Worm (Caenorhabditis elegans) whole organism, L4 larva: ENCODE data around the gene F15E6.4.

Source experiments
- D1046.2 ChIP-seq: fragments of 200-800 bp; sonication (Bioruptor generic); IDR thresholded peaks from 2 replicates; pipeline ENCODE4 v1.3.6; 2022; ENCODE audit warnings: missing genetic modification characterization, missing compliant biosample characterization
- F26F4.8 ChIP-seq: fragments of 200-800 bp; sonication (Bioruptor generic); conservative IDR thresholded peaks from 2 replicates; pipeline ENCODE4 v1.3.6; 2022; ENCODE audit warnings: missing genetic modification characterization, missing compliant biosample characterization
- F49E8.2 ChIP-seq: sonication (generic microtip); optimal IDR thresholded peaks from 2 replicates; lab custom pipeline; 2016; ENCODE audit warnings: missing compliant biosample characterization, mild to moderate bottlenecking, missing genetic modification characterization, borderline replicate concordance
- Y5F2A.4 ChIP-seq: fragments of 200-800 bp; sonication (Bioruptor generic); optimal IDR thresholded peaks from 2 replicates; lab custom pipeline; 2018; ENCODE audit warnings: mild to moderate bottlenecking, missing genetic modification characterization, missing compliant biosample characterization
- arid-1 ChIP-seq: fragments of 200-800 bp; sonication (Bioruptor generic); conservative IDR thresholded peaks from 2 replicates; pipeline ENCODE4 v1.3.6; 2022; ENCODE audit warnings: missing genetic modification reagents, missing genetic modification characterization, missing compliant biosample characterization
- ceh-44 ChIP-seq: fragments of 200-800 bp; sonication (Bioruptor generic); IDR thresholded peaks from 2 replicates; pipeline ENCODE4 v1.3.6; 2022; ENCODE audit warnings: missing genetic modification reagents, missing genetic modification characterization, missing compliant biosample characterization
- daf-12 ChIP-seq: fragments of 150-350 bp; optimal IDR thresholded peaks from 2 replicates; lab custom pipeline; 2014; ENCODE audit warnings: missing biosample characterization, missing genetic modification reagents, missing genetic modification characterization
- daf-16 ChIP-seq, 3 experiments: sonication (generic microtip); optimal IDR thresholded peaks; 2 replicates each; lab custom pipeline; 2016 to 2017; ENCODE audit warnings: missing genetic modification characterization in 3 of 3, missing genetic modification reagents in 3 of 3, mild to moderate bottlenecking in 2 of 3, missing compliant biosample characterization in 2 of 3, missing biosample characterization in 1 of 3, moderate library complexity in 1 of 3
- daf-19 ChIP-seq: fragments of 200-800 bp; sonication (Bioruptor generic); conservative IDR thresholded peaks from 2 replicates; pipeline ENCODE4 v1.3.6; 2022; ENCODE audit warnings: missing genetic modification characterization, missing compliant biosample characterization
- daf-8 ChIP-seq: fragments of 200-800 bp; sonication (Bioruptor generic); IDR thresholded peaks from 2 replicates; pipeline ENCODE4 v1.3.6; 2022; ENCODE audit warnings: missing genetic modification characterization, missing compliant biosample characterization
- dmd-6 ChIP-seq: fragments of 200-800 bp; sonication (Bioruptor generic); IDR thresholded peaks from 2 replicates; pipeline ENCODE4 v1.3.6; 2022; ENCODE audit warnings: missing genetic modification reagents, missing genetic modification characterization, missing compliant biosample characterization
- dmd-9 ChIP-seq: fragments of 200-800 bp; sonication (Bioruptor generic); IDR thresholded peaks from 2 replicates; pipeline ENCODE4 v1.3.6; 2022; ENCODE audit warnings: missing genetic modification reagents, missing genetic modification characterization, missing compliant biosample characterization
- dpl-1 ChIP-seq: fragments of 150-350 bp; optimal IDR thresholded peaks from 2 replicates; lab custom pipeline; 2014; ENCODE audit warnings: missing biosample characterization, missing genetic modification reagents, missing genetic modification characterization
- dve-1 ChIP-seq: sonication (generic microtip); optimal IDR thresholded peaks from 2 replicates; lab custom pipeline; 2017; ENCODE audit warnings: antibody characterized with exemption, mild to moderate bottlenecking, missing genetic modification characterization, missing compliant biosample characterization; ENCODE audit not compliant: insufficient read depth
- hlh-11 ChIP-seq: fragments of 200-800 bp; sonication (Bioruptor generic); optimal IDR thresholded peaks from 2 replicates; lab custom pipeline; 2018; ENCODE audit warnings: mild to moderate bottlenecking, missing genetic modification characterization, missing compliant biosample characterization
- hlh-30 ChIP-seq: sonication (generic microtip); optimal IDR thresholded peaks from 2 replicates; lab custom pipeline; 2017; ENCODE audit warnings: antibody characterized with exemption, mild to moderate bottlenecking, missing genetic modification characterization, missing compliant biosample characterization; ENCODE audit not compliant: insufficient read depth
- hmg-1.1 ChIP-seq: fragments of 200-800 bp; sonication (Bioruptor generic); IDR thresholded peaks from 2 replicates; pipeline ENCODE4 v1.3.6; 2022; ENCODE audit warnings: missing genetic modification reagents, missing genetic modification characterization, missing compliant biosample characterization
- jun-1 ChIP-seq: fragments of 150-350 bp; optimal IDR thresholded peaks from 2 replicates; lab custom pipeline; 2014; ENCODE audit warnings: missing biosample characterization, missing genetic modification reagents, missing genetic modification characterization
- lin-15B ChIP-seq: fragments of 150-350 bp; sonication (generic microtip); optimal IDR thresholded peaks from 3 replicates; lab custom pipeline; 2014; ENCODE audit warnings: missing biosample characterization, missing genetic modification characterization
- lin-29 ChIP-seq: fragments of 200-800 bp; sonication (Bioruptor generic); IDR thresholded peaks from 2 replicates; pipeline ENCODE4 v1.3.6; 2022; ENCODE audit warnings: missing genetic modification reagents, missing genetic modification characterization, missing compliant biosample characterization
- lir-3 ChIP-seq: sonication (generic microtip); optimal IDR thresholded peaks from 2 replicates; lab custom pipeline; 2016; ENCODE audit warnings: mild to moderate bottlenecking, missing genetic modification characterization, missing compliant biosample characterization
- lsy-2 ChIP-seq, 2 experiments: fragments of 150-350 bp in 1 of 2; sonication (generic microtip) in 1 of 2; optimal IDR thresholded peaks; 2 replicates each; lab custom pipeline; 2014 to 2017; ENCODE audit warnings: missing biosample characterization in 2 of 2, missing genetic modification characterization in 2 of 2
- madf-9 ChIP-seq: fragments of 200-800 bp; sonication (Bioruptor generic); conservative IDR thresholded peaks from 2 replicates; pipeline ENCODE4 v1.3.6; 2022; ENCODE audit warnings: missing genetic modification reagents, missing genetic modification characterization, missing compliant biosample characterization
- mes-2 ChIP-seq: sonication (generic microtip); optimal IDR thresholded peaks from 2 replicates; lab custom pipeline; 2016; ENCODE audit warnings: missing genotype, mild to moderate bottlenecking, missing genetic modification characterization, missing compliant biosample characterization; ENCODE audit not compliant: poor library complexity, severe bottlenecking
- nhr-111 ChIP-seq: fragments of 200-800 bp; sonication (Bioruptor generic); optimal IDR thresholded peaks from 2 replicates; lab custom pipeline; 2018; ENCODE audit warnings: mild to moderate bottlenecking, missing genetic modification characterization, missing compliant biosample characterization
- nhr-25 ChIP-seq: sonication (generic microtip); optimal IDR thresholded peaks from 2 replicates; lab custom pipeline; 2017; ENCODE audit warnings: missing genetic modification characterization, mild to moderate bottlenecking, missing compliant biosample characterization, antibody characterized with exemption, moderate library complexity, borderline replicate concordance; ENCODE audit not compliant: insufficient read depth
- nhr-28 ChIP-seq: fragments of 150-350 bp; optimal IDR thresholded peaks from 2 replicates; lab custom pipeline; 2014; ENCODE audit warnings: missing biosample characterization, missing genetic modification characterization
- nhr-42 ChIP-seq: fragments of 200-800 bp; sonication (Bioruptor generic); IDR thresholded peaks from 2 replicates; pipeline ENCODE4 v1.3.6; 2022; ENCODE audit warnings: missing genetic modification characterization, missing compliant biosample characterization
- nhr-76 ChIP-seq: fragments of 150-350 bp; optimal IDR thresholded peaks from 2 replicates; lab custom pipeline; 2014; ENCODE audit warnings: missing biosample characterization, missing genetic modification characterization
- nhr-77 ChIP-seq: fragments of 150-350 bp; optimal IDR thresholded peaks from 2 replicates; lab custom pipeline; 2014; ENCODE audit warnings: missing biosample characterization, missing genetic modification characterization
- pqm-1 ChIP-seq: sonication (generic microtip); optimal IDR thresholded peaks from 2 replicates; lab custom pipeline; 2017; ENCODE audit warnings: missing biosample characterization, missing genetic modification characterization
- skn-1 ChIP-seq: fragments of 150-350 bp; optimal IDR thresholded peaks from 2 replicates; lab custom pipeline; 2014; ENCODE audit warnings: missing biosample characterization, missing genetic modification characterization
- tra-1 ChIP-seq: fragments of 200-800 bp; sonication (Bioruptor generic); IDR thresholded peaks from 2 replicates; pipeline ENCODE4 v1.3.6; 2022; ENCODE audit warnings: missing genetic modification reagents, missing genetic modification characterization, missing compliant biosample characterization
- zag-1 ChIP-seq: fragments of 150-350 bp; optimal IDR thresholded peaks from 2 replicates; lab custom pipeline; 2014; ENCODE audit warnings: missing biosample characterization, missing genetic modification characterization
- zip-2 ChIP-seq: fragments of 150-350 bp; optimal IDR thresholded peaks from 2 replicates; lab custom pipeline; 2014; ENCODE audit warnings: missing biosample characterization, missing genetic modification characterization
- ztf-11 ChIP-seq: fragments of 150-350 bp; optimal IDR thresholded peaks from 2 replicates; lab custom pipeline; 2014; ENCODE audit warnings: missing biosample characterization, missing genetic modification characterization

Gene F15E6.4

DNA sequence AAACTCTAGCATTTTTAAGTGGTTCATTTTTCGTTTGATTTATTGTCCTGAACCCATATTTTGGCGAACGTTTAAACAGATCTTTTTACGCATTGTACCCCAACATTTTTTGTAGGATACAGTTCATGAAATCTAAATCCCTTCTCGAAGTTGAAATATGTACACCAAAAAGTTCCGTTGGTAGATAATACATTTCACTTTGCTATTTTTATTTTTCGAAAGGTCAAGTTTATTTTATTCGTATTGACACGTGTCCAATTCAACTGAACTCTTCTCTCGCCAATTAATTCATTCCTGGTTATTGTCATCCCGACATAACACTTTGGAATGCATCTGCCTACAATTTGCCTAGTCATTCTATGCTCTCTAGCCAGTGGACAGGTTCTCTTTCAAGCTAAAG, 20.3 kb upstream of the F15E6.4 start, which contains the start of gene F36A4.2:
Gene F36A4.2, plus strand, starts transcription at position 301 of the 400 bp plus-strand sequence.
- TF ChIP-seq skn-1 (tag; lab: Kevin White, UChicago) (no peak), arid-1 (no peak), nhr-76 (tag; lab: Kevin White, UChicago) (no peak), ztf-11 (tag; lab: Kevin White, UChicago) (no peak), F49E8.2 (no peak), hmg-1.1 (GFP tag; lab: Robert Waterston, UW) (no peak), lin-15B (tag; lab: Kevin White, UChicago) (no peak), dmd-6 (no peak), D1046.2 (no peak), dve-1 (tag; lab: Kevin White, UChicago) (no peak)

ce11 chrIV:4272167-4272566, 19.1 kb upstream of the F15E6.4 start, which contains the start of gene F36A4.1:
Gene F36A4.1, plus strand, starts transcription at chrIV:4272467.
- no peak for TF ChIP-seq madf-9 (GFP tag; lab: Robert Waterston, UW)
- no peak for TF ChIP-seq dmd-6
- no peak for TF ChIP-seq zag-1
- no peak for TF ChIP-seq F26F4.8 (GFP tag; lab: Robert Waterston, UW)
- no peak for TF ChIP-seq lin-15B (tag; lab: Kevin White, UChicago)
- no peak for TF ChIP-seq Y5F2A.4 (GFP tag; lab: Kevin White, UChicago)
- TF ChIP-seq daf-12 (tag; lab: Kevin White, UChicago): no peak
- no peak for TF ChIP-seq nhr-42

DNA sequence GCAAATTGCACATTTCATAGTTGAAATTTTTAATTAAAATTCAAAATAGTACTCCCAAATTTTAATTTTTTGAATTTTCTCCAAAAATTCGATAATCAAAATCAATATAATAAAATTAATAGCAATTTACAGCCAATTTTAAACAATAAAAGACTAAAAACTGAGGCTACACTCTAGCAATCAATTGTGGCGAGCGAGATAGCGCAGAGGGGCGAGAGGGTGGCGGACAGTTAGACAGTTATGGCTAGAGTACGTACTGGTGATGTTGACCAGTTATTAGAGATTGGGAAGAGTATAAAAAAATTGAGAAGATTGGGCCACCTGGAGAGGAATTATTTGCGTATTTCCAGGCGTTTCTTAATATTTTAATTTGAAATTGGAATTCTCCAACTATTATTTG, 13.6 kb upstream of the F15E6.4 start, which contains the start of gene nhr-78:
Gene nhr-78, minus strand, starts transcription at position 182 of the 400 bp plus-strand sequence.
- peak; percentile 10 for TF ChIP-seq hlh-11 (tag; lab: Kevin White, UChicago)
- peak; percentile 70 for TF ChIP-seq mes-2 (tag; lab: Kevin White, UChicago)
- TF ChIP-seq hmg-1.1 (GFP tag; lab: Robert Waterston, UW): 0 out of 2 replicates have a peak, but pooled peaks have one; percentile 29
- TF ChIP-seq zip-2 (tag; lab: Kevin White, UChicago): no peak
- TF ChIP-seq lin-29: no peak
- TF ChIP-seq, all 104 proteins: peak for 3

ce11 chrIV:4284020-4284419, 7.3 kb upstream of the F15E6.4 start, which contains the start of gene F15E6.6:
Gene F15E6.6, minus strand, starts transcription at chrIV:4284120.
- TF ChIP-seq daf-16 (GFP tag; optimal IDR thresholded peaks at IDR 0.05; lab: Kevin White, UChicago): no peak
- peak; percentile 20 for TF ChIP-seq daf-16 (tag; optimal IDR thresholded peaks at IDR 0.05; lab: Kevin White, UChicago)
- TF ChIP-seq F26F4.8 (GFP tag; lab: Robert Waterston, UW): no peak

DNA sequence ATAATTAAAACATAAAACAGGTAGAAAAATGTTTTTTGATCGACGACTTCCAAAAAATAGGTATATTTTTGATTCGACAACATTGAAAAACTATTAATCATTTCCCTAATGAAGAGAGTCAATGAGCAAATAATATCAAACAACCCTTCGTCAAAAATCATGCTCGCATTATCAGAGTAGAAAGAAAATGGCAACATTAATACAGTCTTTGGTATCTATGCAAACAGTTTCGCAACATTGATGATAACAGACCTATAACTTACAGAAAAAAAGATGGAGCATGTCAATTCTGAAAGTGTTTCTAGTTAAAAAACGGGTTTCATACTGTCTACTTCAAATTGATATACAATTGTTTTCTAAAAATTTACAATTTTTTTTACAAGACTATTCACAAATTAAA, 6.3 kb upstream of the F15E6.4 start:
- TF ChIP-seq daf-8: no peak
- peak; percentile 8 for TF ChIP-seq nhr-77 (tag; lab: Kevin White, UChicago)
- TF ChIP-seq pqm-1 (tag; lab: Kevin White, UChicago): peak; percentile 56
- no peak for TF ChIP-seq daf-16 (GFP tag; optimal IDR thresholded peaks at IDR 0.05; lab: Kevin White, UChicago)
- TF ChIP-seq daf-16 (tag; optimal IDR thresholded peaks at IDR 0.05; lab: Kevin White, UChicago): peak; percentile 61
- TF ChIP-seq daf-19: no peak
- no peak for TF ChIP-seq ceh-44 (GFP tag; lab: Robert Waterston, UW)
- TF ChIP-seq nhr-28: peak; percentile 58
- TF ChIP-seq tra-1 (GFP tag; lab: Robert Waterston, UW): no peak
- TF ChIP-seq dmd-6: peak; percentile 45; the same call in 1 of the 2 replicates
- TF ChIP-seq, all 104 proteins: peak for 5

DNA sequence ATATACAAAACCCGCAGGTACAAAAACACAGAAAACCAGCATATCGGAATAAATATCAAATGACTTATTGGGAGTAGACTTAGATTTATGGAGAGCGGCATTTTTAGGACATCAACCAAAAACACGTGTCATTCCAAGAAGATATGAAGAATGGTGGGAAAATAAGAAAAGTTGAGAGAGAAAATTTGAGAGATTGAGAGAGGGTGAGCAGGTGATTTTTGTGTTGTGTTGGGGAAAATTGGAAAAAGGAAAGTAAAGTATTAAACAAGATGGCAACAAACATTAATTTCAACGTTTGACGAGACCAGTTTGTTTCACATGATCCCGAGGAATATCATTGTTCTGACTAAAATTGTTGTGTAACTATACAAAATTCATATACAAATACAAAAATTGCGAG, 2.9 kb upstream of the F15E6.4 start, which contains the start of gene srv-4:
Gene srv-4, minus strand, starts transcription at position 101 of the 400 bp plus-strand sequence.
- TF ChIP-seq daf-19 (no peak), daf-8 (no peak), nhr-25 (no peak), lin-29 (no peak), dmd-9 (no peak), dpl-1 (GFP tag; lab: Kevin White, UChicago) (no peak), lsy-2 (tag; optimal IDR thresholded peaks at IDR 0.05; lab: Kevin White, UChicago) (no peak), hlh-30 (no peak), jun-1 (tag; lab: Kevin White, UChicago) (no peak), lir-3 (tag; lab: Kevin White, UChicago) (no peak), nhr-111 (GFP tag; lab: Kevin White, UChicago) (no peak)
